Worm (Caenorhabditis elegans) whole organism, L1 larva: ENCODE measurements around the gene C53A5.9.

Experiments
- egl-27 ChIP-seq, 2 experiments: fragments of 150-350 bp in 1 of 2; sonication (generic microtip); optimal IDR thresholded peaks; 3 replicates each; lab custom pipeline; 2017 to 2018; ENCODE audit warnings: missing biosample characterization in 2 of 2, missing genetic modification characterization in 2 of 2, missing genetic modification reagents in 2 of 2
- fkh-10 ChIP-seq: sonication (generic microtip); optimal IDR thresholded peaks from 2 replicates; lab custom pipeline; 2017; ENCODE audit warnings: missing biosample characterization, missing genetic modification reagents, missing genetic modification characterization
- nhr-12 ChIP-seq: sonication (generic microtip); optimal IDR thresholded peaks from 2 replicates; lab custom pipeline; 2017; ENCODE audit warnings: missing biosample characterization, missing genetic modification characterization
- nhr-237 ChIP-seq: fragments of 150-350 bp; optimal IDR thresholded peaks from 2 replicates; lab custom pipeline; 2014; ENCODE audit warnings: missing biosample characterization, missing genetic modification characterization
- nhr-76 ChIP-seq: sonication (generic microtip); optimal IDR thresholded peaks from 2 replicates; lab custom pipeline; 2017; ENCODE audit warnings: missing biosample characterization, missing genetic modification characterization
- nhr-77 ChIP-seq: fragments of 150-350 bp; optimal IDR thresholded peaks from 2 replicates; lab custom pipeline; 2014; ENCODE audit warnings: missing biosample characterization, missing genetic modification characterization
- pag-3 ChIP-seq: sonication (generic microtip); optimal IDR thresholded peaks from 2 replicates; lab custom pipeline; 2017; ENCODE audit warnings: missing genetic modification characterization, mild to moderate bottlenecking, missing compliant biosample characterization, antibody characterized with exemption, borderline replicate concordance; ENCODE audit not compliant: insufficient read depth
- skn-1 ChIP-seq: fragments of 150-350 bp; optimal IDR thresholded peaks from 2 replicates; lab custom pipeline; 2014; ENCODE audit warnings: missing biosample characterization, missing genetic modification characterization
- sup-37 ChIP-seq: fragments of 200-800 bp; sonication (Bioruptor generic); optimal IDR thresholded peaks from 2 replicates; lab custom pipeline; 2018; ENCODE audit warnings: mild to moderate bottlenecking, missing genetic modification characterization, missing compliant biosample characterization
- unc-62 ChIP-seq: fragments of 150-350 bp; optimal IDR thresholded peaks from 2 replicates; lab custom pipeline; 2014; ENCODE audit warnings: missing biosample characterization, missing genetic modification reagents, missing genetic modification characterization

DNA sequence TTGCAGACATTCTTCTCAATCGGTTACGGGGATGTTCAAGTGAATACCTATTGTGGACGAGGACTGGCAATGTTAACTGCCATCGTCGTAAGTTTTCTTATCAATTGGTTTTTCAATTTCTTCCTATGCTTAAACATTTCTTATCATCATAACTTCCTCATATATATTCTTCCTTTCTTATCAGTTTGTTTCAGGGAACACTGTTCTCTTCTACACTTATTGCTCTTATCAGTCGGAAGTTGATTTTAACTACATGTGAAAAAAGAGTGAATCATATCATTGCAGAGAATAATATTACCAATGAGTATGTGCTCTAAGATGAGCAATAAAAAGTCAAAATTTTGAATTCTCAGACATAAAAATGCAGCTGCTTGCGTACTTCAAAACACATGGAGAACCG lies 16.5 kb downstream of the C53A5.9 start:
- TF ChIP-seq pag-3 (no peak), unc-62 (GFP tag; lab: Kevin White, UChicago) (no peak), nhr-76 (tag; lab: Kevin White, UChicago) (no peak), nhr-237 (tag; lab: Kevin White, UChicago) (no peak), nhr-77 (tag; lab: Kevin White, UChicago) (no peak), egl-27 (tag; optimal IDR thresholded peaks at IDR 0.05; lab: Kevin White, UChicago) (no peak), skn-1 (no peak), sup-37 (GFP tag; lab: Kevin White, UChicago) (no peak), fkh-10 (GFP tag; lab: Kevin White, UChicago) (no peak), nhr-12 (tag; lab: Kevin White, UChicago) (no peak)
